Fruit fly (Drosophila melanogaster) S2 (cell line): ENCODE measurements around the gene CG33003.

ENCODE experiments used
- CG8478 ChIP-seq: fragments of >200 bp; optimal IDR thresholded peaks from 2 replicates; lab custom pipeline; 2018
- CTCF ChIP-seq, 2 experiments: fragments of >200 bp; optimal IDR thresholded peaks; 2 replicates each; lab custom pipeline; 2018

CG33003 gene

DNA sequence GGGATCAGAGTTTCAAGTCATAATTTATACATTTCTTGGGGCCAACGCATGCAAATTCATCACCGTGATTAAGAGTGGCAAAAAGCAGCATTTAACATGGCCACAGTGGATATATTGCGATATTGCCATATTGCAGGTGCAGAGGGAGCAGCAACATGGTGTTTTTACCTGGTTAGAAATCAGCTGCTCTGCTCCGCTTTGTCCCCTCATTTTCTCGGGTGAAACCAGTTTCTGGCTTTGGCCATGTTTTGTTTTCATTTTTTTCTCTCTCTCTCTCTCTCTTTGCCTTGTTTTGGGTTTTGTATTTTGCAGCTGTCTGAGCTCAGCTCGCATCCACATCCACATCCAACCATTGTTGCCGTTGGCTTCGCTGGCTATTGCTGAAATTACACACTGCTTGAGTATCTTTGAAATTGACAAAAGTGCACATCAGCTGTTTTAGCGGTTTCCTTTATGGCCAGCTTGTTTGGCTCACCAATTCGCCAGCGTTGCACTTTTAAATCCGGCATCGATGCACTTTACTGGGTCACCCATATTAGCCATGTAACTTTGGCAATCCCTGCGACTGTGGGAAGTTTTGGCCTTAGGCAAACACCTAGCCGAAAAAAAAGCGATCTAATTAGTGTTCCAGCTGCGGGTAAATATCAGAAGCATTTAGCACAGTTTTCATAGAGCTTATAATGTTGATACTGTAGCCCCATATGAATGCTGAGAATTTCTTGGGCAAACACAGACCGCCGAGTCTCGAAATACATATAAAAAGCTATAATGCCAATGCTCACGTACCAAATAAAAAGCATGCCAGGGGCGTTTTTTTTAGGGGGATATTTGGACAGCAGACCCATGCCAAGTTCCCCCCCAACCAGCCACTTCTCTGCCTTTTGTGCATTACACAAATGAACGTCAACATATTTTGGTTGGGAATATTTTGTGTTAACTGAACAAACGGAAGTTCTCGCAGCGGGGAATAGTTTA lies 25.4 kb upstream of the CG33003 start:
- TF ChIP-seq CTCF (optimal IDR thresholded peaks at IDR 0.05; lab: Kevin White, UChicago) (no peak), CG8478 (lab: Kevin White, UChicago) (no peak)

DNA sequence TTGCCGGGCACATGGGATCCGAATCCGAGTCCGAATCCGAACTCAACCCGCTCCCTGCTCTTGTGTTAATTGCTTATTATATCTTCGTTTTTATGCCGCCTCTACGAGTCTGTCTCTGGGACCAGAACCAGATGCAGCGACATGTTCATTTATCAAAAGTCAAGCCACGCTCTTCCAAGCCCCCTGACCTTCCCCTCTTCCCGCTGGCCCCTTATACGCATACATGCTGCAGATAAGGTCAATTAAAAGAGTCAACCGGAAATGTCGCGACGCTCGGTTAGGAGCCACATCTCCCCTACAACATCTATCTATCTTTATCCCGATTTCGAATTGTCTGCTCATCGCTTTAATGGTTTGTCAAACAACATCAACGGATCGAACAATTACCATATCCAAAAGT lies 23.0 kb upstream of the CG33003 start:
- TF ChIP-seq CG8478 (lab: Kevin White, UChicago) (no peak), CTCF (optimal IDR thresholded peaks at IDR 0.05; lab: Kevin White, UChicago) (no peak)

DNA sequence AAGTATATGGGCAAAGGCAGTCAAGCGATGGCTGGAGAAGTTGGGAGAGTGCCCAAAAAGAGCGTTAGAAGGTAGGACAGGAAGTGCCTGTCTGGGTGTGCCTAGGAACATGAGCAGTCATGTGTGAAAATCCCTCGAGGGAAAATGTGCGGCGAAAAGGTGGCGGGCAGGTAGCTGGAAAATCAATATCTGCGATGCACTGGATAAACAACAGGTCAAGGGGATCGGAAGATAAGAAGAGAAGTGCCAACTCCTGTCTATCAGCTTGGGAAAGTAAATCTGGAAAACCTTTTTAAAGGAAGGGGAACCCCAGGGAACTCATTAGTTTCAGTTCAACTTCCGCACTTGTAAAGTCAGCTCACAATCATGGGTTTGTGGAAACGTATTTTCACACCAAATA lies 22.4 kb upstream of the CG33003 start:
- TF ChIP-seq CG8478 (lab: Kevin White, UChicago) (no peak), CTCF (optimal IDR thresholded peaks at IDR 0.05; lab: Kevin White, UChicago) (no peak)

DNA sequence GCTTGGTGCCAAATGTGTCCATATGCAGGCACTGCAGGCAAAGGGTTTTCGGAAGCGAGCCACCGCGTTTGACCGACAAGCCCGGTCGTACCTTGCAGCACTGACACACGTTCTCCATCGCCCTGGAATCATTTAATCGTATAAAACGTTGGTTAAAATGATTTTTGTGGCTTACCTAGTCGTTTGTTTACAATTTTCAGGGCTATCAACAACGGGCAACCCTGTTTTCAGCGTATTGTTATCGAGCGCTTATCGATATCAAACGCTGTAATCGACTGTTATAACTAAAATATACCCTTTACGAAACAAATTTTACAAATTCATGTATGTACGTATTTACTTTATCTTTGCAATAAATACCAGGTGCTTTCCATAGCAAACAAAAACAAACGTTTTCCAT lies 18.2 kb upstream of the CG33003 start, which contains the start of gene CG17612:
CG17612 (minus strand) TSS at position 214 of the 400 bp plus-strand sequence.
- TF ChIP-seq CTCF (optimal IDR thresholded peaks at IDR 0.05; lab: Kevin White, UChicago), result no peak
- no peak for TF ChIP-seq CG8478 (lab: Kevin White, UChicago)

DNA sequence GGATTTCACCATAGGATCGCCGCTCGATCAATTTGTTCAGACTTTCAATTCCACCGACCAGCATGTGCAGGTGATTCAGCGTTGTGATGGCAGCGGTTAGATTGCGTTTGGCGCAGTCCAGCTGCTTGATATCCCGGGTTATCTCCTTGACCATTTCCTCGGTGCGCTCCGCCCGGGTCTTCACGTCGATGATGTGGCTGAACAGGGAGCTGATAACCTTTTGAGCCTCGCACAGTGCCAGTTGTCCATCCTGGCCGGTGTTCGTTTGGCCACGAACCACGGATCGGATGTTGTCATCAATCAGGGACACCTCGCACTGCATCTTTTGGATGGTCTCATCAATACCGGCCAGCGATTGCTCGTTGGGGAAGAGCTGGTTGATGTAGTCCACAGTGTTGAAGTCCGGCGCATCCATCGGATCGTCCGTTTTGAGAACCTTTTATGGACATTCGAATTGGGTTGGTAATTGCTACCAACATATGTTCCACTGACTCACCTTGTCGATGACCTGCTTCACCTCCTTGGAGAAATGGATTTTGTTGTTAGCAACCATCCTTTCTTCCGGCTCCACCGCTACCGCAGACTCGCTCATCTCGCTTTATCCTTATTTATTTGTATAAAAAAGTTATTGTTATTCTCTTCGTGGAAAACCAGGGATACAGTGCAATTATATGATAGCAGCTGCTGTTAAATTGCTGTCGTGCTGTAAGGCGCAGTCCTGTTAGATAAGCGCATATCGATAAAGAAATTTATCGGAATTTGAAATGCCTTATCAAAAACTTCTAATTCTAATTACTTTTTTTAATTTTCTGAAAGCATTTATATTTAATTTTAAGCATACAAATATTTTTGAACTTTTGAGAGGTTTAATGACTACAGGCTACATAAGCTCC lies 15.1 kb upstream of the CG33003 start, which contains the start of gene Vps53:
Vps53 (minus strand) TSS at position 676 of the 893 bp plus-strand sequence.
- no peak for TF ChIP-seq CTCF (optimal IDR thresholded peaks at IDR 0.05; lab: Kevin White, UChicago)
- no peak for TF ChIP-seq CG8478 (lab: Kevin White, UChicago)

DNA sequence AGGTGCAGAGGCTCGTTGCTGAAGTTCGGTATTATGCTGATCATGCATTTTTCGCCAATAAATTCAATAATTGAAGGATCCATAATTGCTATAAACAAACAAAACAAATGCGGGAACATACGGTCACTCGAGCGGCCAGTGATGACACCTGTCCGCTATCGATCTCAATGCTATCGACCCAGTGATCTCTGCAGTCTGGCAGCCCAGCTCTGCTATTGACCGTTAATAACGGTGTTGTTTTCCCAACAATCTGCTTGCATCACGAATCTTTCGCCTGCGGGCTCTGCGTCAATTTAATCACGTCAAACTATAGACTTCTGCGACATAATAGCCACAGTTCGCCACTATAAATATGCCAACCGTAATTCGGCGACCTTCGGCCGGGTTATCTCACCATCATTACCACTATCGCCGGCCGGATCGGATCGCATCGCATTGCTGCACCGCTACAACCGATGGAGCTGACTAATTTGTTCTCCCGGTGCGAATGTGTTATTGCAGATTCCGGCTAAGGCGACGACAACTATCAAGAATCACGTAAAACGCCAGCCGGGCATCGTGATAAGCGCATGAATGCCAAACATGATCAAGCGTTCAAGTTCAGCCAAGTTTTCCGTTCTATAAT lies 13.7 kb upstream of the CG33003 start, which contains the start of gene Psf2:
Psf2 (minus strand) TSS at position 431 of the 625 bp plus-strand sequence.
- TF ChIP-seq CG8478 (lab: Kevin White, UChicago) (no peak), CTCF (optimal IDR thresholded peaks at IDR 0.05; lab: Kevin White, UChicago) (peak in 1 of 2 experiments; percentile 23)

DNA sequence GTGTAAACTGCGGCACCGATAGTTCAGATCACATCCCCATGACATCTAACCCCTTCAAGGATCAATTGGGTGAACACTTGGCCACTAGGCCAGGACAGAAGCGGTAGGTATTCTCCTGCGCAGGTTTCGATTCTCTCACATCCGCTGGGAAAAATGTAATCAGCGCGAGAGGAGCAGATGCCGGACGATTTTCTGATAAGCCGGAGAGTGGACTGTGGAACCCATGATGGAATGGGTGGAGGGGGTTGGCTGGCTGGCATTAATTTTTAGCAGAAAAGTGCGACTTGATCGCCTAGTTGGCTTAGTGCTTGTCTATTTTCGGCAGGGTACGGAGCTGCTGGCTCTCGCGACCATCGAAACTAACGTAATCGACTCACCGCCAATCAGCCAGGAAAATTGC lies 12.7 kb upstream of the CG33003 start, which contains the start of gene Tps1:
Tps1 (plus strand) TSS at position 301 of the 400 bp plus-strand sequence.
- TF ChIP-seq CG8478 (lab: Kevin White, UChicago) (no peak), CTCF (optimal IDR thresholded peaks at IDR 0.05; lab: Kevin White, UChicago) (no peak)

DNA sequence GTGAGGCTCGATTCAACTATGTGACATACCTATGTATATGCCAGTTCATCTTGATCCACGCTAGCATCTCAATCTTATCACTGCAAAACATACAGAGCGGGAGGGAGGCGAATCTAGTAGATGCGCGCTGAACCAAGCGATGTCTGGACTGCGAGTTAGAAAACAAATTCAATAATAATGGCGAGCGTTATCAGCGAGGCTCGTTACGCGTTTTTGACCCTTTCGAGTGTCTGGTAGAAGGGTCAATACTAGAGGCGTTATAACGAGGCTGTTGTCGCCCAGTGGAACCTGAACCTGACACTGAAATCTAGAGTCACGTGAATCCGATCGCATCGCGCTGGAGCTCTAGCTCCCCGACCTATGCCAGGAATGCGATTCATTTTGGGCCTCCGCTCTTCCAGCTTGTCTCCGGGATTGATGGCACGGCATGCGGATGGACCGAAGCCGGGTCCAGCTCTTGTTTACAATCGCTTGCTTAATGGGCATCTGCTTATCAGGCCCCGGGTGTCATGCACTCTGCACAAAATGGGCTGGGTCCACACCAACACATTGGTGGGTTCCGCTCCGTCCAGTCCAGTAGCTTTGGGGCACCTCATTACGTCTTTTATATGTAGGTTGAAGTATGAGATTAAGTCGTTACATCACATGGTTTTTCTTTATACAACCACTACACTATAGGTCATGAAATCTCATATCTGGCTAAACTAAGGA lies 11.2 kb upstream of the CG33003 start:
- no peak for TF ChIP-seq CTCF (optimal IDR thresholded peaks at IDR 0.05; lab: Kevin White, UChicago)

DNA sequence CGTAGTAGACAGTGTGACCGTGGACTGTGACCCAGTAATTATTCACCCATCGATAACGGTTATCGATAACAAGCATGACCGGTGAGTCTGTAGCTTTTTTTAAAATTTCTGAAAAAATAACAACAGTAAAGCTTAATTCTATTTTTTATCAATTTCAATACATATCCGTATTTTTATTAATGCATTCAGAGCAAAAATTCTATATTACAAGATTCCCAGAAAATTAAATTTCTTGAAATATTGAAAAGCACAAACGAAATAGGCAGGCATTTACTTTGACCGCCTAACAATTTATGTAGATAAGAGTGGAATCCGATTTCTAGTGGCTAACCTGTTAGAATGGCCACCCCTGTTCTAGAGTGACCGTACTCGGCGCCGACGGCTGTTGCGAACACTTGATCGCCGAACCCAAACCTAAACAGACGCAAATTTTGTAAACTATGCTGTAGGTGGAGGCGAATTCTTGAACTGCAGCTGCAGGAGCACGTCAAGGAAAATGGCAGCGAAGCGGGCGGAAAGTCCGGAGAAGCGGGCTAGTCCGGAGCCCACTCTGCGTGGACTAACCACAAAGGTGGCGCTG lies 6.8 kb upstream of the CG33003 start, which contains the start of gene CG3652:
CG3652 (minus strand) TSS at position 35 of the 580 bp plus-strand sequence.
- no peak for TF ChIP-seq CG8478 (lab: Kevin White, UChicago)
- peak; percentile 22 to 33 for TF ChIP-seq CTCF (optimal IDR thresholded peaks at IDR 0.05; lab: Kevin White, UChicago)

DNA sequence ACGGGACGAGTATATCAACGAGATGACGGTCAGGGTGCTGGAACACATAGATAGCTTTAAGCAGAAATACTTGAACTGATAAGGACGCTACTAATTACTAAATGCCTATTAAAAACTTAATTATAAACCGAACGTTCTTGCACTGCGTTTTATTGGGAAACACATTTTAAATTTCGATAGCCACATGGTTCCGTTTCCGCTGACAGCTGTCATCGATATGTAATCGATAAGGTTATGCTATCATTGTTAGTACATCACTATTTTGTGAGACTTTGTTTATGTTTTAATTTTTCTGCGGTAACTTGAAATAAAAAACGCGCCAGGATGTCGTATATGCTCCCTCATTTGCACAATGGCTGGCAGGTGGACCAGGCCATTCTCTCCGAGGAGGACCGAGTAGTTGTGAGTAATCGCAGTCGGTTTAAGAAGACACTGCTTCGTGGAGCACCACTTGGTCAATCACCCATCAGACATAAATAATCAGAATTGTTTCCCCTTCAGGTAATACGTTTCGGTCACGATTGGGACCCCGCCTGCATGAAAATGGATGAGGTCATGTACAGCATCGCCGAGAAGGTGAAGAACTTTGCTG lies 2.4 kb downstream of the CG33003 start, which contains the start of gene Dim1:
Dim1 (plus strand) TSS at position 239 of the 592 bp plus-strand sequence.
- no peak for TF ChIP-seq CG8478 (lab: Kevin White, UChicago)
- no peak for TF ChIP-seq CTCF (optimal IDR thresholded peaks at IDR 0.05; lab: Kevin White, UChicago)

DNA sequence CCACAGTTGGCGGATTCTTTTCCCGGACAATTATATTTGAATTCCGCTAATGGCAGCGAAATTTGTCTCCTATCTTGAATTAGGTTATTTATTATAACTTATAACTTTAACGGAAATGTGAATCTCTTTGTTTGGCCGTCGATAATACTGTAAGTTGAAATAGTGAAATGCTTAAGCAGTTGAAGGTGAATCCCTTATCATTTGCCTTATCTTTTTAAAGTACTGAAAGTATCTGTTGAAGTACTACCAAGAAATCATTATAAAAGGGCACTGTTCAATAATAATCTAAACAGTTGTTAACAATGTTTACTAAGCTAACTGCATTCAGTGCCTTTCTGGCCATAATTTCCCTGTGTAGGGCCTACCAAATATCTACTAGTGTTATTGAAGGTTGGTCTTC lies 10.1 kb downstream of the CG33003 start, which contains the start of gene CG43055:
CG43055 (plus strand) TSS at position 301 of the 400 bp plus-strand sequence.
- TF ChIP-seq CG8478 (lab: Kevin White, UChicago) (no peak), CTCF (optimal IDR thresholded peaks at IDR 0.05; lab: Kevin White, UChicago) (no peak)

DNA sequence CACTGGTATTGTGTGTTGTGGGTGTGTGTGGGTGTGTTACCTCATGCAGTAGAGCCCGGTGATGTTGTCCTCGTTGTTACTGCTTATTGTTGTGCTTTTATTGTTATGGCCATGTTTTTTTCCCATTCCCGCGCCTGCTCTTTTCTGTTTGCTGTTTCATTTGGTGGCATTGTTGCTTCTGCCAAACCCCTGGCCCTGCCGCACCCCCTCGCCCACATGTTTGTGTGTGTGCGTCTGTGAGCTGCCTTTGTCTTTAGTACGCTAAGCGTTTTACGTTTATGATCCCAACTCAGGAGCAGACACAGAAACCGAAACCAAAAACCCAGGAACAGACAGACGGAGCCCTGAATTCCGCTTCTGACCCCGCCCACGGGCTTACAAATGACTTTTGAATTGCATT lies 13.3 kb downstream of the CG33003 start:
- TF ChIP-seq CG8478 (lab: Kevin White, UChicago) (no peak), CTCF (optimal IDR thresholded peaks at IDR 0.05; lab: Kevin White, UChicago) (no peak)
